Worm (Caenorhabditis elegans) whole organism, dauer: ENCODE measurements around the gene F12E12.2.

Experiments used
- unc-62 ChIP-seq: sonication (generic microtip); optimal IDR thresholded peaks from 2 replicates; lab custom pipeline; 2017; ENCODE audit warnings: missing biosample characterization, missing genetic modification reagents, missing genetic modification characterization

The F12E12.2 gene

ce11 chrII:3782309-3783000 is 42.7 kb downstream of the F12E12.2 start, which contains the start of gene T24E12.2:
T24E12.2 (plus strand) TSS chrII:3782950.
- TF ChIP-seq unc-62 (GFP tag; lab: Kevin White, UChicago) = no peak

ce11 chrII:3785257-3785656 is 45.5 kb downstream of the F12E12.2 start, which contains the start of gene T24E12.1:
T24E12.1 (plus strand) TSS chrII:3785557.
- TF ChIP-seq unc-62 (GFP tag; lab: Kevin White, UChicago) = no peak

ce11 chrII:3785756-3786155 is 46.0 kb downstream of the F12E12.2 start:
- TF ChIP-seq unc-62 (GFP tag; lab: Kevin White, UChicago) = no peak

ce11 chrII:3786538-3786937 is 46.8 kb downstream of the F12E12.2 start:
- TF ChIP-seq unc-62 (GFP tag; lab: Kevin White, UChicago) = no peak

- no peak for TF ChIP-seq unc-62 (GFP tag; lab: Kevin White, UChicago)
Measured at ce11 chrII:3787151-3787550, 47.4 kb downstream of the F12E12.2 start, which contains the start of gene T24E12.13. T24E12.13 (plus strand) TSS chrII:3787451.

ce11 chrII:3788356-3788962 is 48.7 kb downstream of the F12E12.2 start:
- TF ChIP-seq unc-62 (GFP tag; lab: Kevin White, UChicago) = no peak
